Worm (Caenorhabditis elegans): ENCODE results near the gene pkg-2.

ce11 chrIV:8532024-8532423, 11.3 kb downstream of the pkg-2 start:
- TF ChIP-seq egl-27 (tag; optimal IDR thresholded peaks at IDR 0.05): no peak
- TF ChIP-seq ama-1 (optimal IDR thresholded peaks at IDR 0.05): no peak
- TF ChIP-seq fkh-10 (GFP tag; optimal IDR thresholded peaks at IDR 0.05): no peak
- no peak for TF ChIP-seq xbp-1 (tag; optimal IDR thresholded peaks at IDR 0.05)
- TF ChIP-seq nhr-12 (tag; optimal IDR thresholded peaks at IDR 0.05): no peak

Measured in whole organism, L1 larva.